Worm (Caenorhabditis elegans): ENCODE measurements around the gene srz-100.

Gene srz-100

ce11 chrV:16731600-16731999 lies at the start of gene srz-100:
Gene srz-100 (plus strand): TSS chrV:16731900.
- TF ChIP-seq die-1 (tag; optimal IDR thresholded peaks at IDR 0.05): no peak
- no peak for TF ChIP-seq let-526 (GFP tag; IDR thresholded peaks at IDR 0.05)

ce11 chrV:16682886-16683285 lies 48.8 kb upstream of the srz-100 start, which contains the start of gene srw-36:
Gene srw-36 (plus strand): TSS chrV:16683186.
- TF ChIP-seq lin-54 (GFP tag; optimal IDR thresholded peaks at IDR 0.05): no peak
- TF ChIP-seq bed-2 (GFP tag; IDR thresholded peaks at IDR 0.05): no peak
- no peak for TF ChIP-seq tbp1 (GFP tag; optimal IDR thresholded peaks at IDR 0.05)
- TF ChIP-seq madf-8 (GFP tag; conservative IDR thresholded peaks at IDR 0.05): no peak
- TF ChIP-seq F57A8.1 (GFP tag; optimal IDR thresholded peaks at IDR 0.05): no peak
- no peak for TF ChIP-seq T26A5.8 (tag; optimal IDR thresholded peaks at IDR 0.05)

- TF ChIP-seq ztf-3 (GFP tag; optimal IDR thresholded peaks at IDR 0.05) (no peak), mcd-1 (GFP tag; IDR thresholded peaks at IDR 0.05) (no peak), ztf-25 (GFP tag; IDR thresholded peaks at IDR 0.05) (no peak), lin-35 (GFP tag; optimal IDR thresholded peaks at IDR 0.05) (no peak), madf-8 (GFP tag; conservative IDR thresholded peaks at IDR 0.05) (no peak)
Observed at ce11 chrV:16683359-16683758, 48.3 kb upstream of the srz-100 start.

ce11 chrV:16685725-16686124 lies 46.0 kb upstream of the srz-100 start, which contains the start of gene srw-43:
Gene srw-43 (plus strand): TSS chrV:16686025.
- TF ChIP-seq him-1 (tag; optimal IDR thresholded peaks at IDR 0.05): no peak
- no peak for TF ChIP-seq repo-1 (tag; optimal IDR thresholded peaks at IDR 0.05)
- TF ChIP-seq rec-8 (tag; optimal IDR thresholded peaks at IDR 0.05): no peak
- TF ChIP-seq nfya-1 (tag; optimal IDR thresholded peaks at IDR 0.05; ENCODE audit: borderline replicate concordance, insufficient read depth): no peak
- TF ChIP-seq Y67H2A.10 (GFP tag; conservative IDR thresholded peaks at IDR 0.05): no peak
- no peak for TF ChIP-seq F52B5.7 (tag; optimal IDR thresholded peaks at IDR 0.05)
- no peak for TF ChIP-seq cebp-1 (GFP tag; IDR thresholded peaks at IDR 0.05)
- no peak for TF ChIP-seq cebp-1 (tag; optimal IDR thresholded peaks at IDR 0.05)
- TF ChIP-seq ets-4 (GFP tag; optimal IDR thresholded peaks at IDR 0.05): no peak
- TF ChIP-seq ama-1 (optimal IDR thresholded peaks at IDR 0.05): no peak
- TF ChIP-seq ama-1 (GFP tag; optimal IDR thresholded peaks at IDR 0.05): no peak
- TF ChIP-seq lag-1 (GFP tag; IDR thresholded peaks at IDR 0.05): no peak
- no peak for TF ChIP-seq Y79H2A.3 (GFP tag; conservative IDR thresholded peaks at IDR 0.05)
- TF ChIP-seq F33H1.4 (GFP tag; IDR thresholded peaks at IDR 0.05): no peak
- TF ChIP-seq nhr-27 (tag; optimal IDR thresholded peaks at IDR 0.05): no peak
- no peak for TF ChIP-seq Y56A3A.18 (GFP tag; IDR thresholded peaks at IDR 0.05)
- TF ChIP-seq lin-26 (GFP tag; IDR thresholded peaks at IDR 0.05): no peak
- TF ChIP-seq athp-1 (tag; optimal IDR thresholded peaks at IDR 0.05): no peak
- TF ChIP-seq ceh-40 (GFP tag; IDR thresholded peaks at IDR 0.05): no peak
- TF ChIP-seq nhr-80 (tag; optimal IDR thresholded peaks at IDR 0.05): no peak
- TF ChIP-seq snpc-1.3 (tag; optimal IDR thresholded peaks at IDR 0.05; ENCODE audit: insufficient read depth): no peak
- no peak for TF ChIP-seq cebp-2 (GFP tag; IDR thresholded peaks at IDR 0.05)

DNA sequence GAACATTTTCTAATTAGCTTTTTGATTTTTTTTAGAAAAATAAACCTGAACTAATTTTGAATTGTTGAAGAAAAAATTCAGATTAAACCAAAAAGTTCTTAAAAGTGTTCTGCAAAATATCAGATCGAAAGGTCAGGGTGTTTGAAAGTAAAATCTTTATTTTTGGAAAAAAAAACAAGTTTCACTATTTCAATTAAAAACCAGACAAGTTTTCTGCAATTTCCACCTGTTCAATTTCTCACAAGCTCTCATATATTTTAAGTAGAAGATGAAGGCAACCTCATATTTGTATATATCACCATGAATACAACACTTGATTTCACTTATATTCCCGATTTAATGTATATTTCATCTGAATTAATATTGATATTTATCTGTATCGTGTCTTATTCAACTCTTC lies 44.5 kb upstream of the srz-100 start, which contains the start of gene srz-102:
TSS of gene srz-102 (plus strand) at position 301 of the 400 bp plus-strand sequence.
- no peak for TF ChIP-seq ztf-22 (GFP tag; optimal IDR thresholded peaks at IDR 0.05)

All from whole organism, young adult.